Worm (Caenorhabditis elegans) whole organism, young adult: ENCODE data around the gene F33H12.7.
A peak's percentile ranks its signal among the peaks of the same experiment; 100 is the strongest.

Source experiments
- B0019.2 ChIP-seq: fragments of 200-800 bp; sonication (Bioruptor generic); conservative IDR thresholded peaks from 2 replicates; pipeline ENCODE4 v1.3.6; 2022; ENCODE audit warnings: missing genetic modification reagents, missing genetic modification characterization, missing compliant biosample characterization
- B0336.3 ChIP-seq: fragments of 200-800 bp; sonication (Bioruptor generic); IDR thresholded peaks from 2 replicates; pipeline ENCODE4 v1.3.6; 2022; ENCODE audit warnings: missing genetic modification characterization, missing compliant biosample characterization
- F10E7.11 ChIP-seq: sonication (generic microtip); optimal IDR thresholded peaks from 2 replicates; lab custom pipeline; 2017; ENCODE audit warnings: mild to moderate bottlenecking, missing genetic modification characterization, moderate library complexity, missing compliant biosample characterization
- F22D6.2 ChIP-seq: sonication (generic microtip); optimal IDR thresholded peaks from 2 replicates; lab custom pipeline; 2016; ENCODE audit warnings: mild to moderate bottlenecking, missing genetic modification characterization, missing compliant biosample characterization
- F49E8.2 ChIP-seq: sonication (generic microtip); optimal IDR thresholded peaks from 3 replicates; lab custom pipeline; 2017; ENCODE audit warnings: missing genetic modification characterization, mild to moderate bottlenecking, missing compliant biosample characterization, antibody characterized with exemption, moderate library complexity; ENCODE audit not compliant: insufficient read depth
- F57A8.1 ChIP-seq: fragments of 200-800 bp; sonication (Bioruptor generic); optimal IDR thresholded peaks from 2 replicates; lab custom pipeline; 2018; ENCODE audit warnings: mild to moderate bottlenecking, missing genetic modification characterization, moderate library complexity, missing compliant biosample characterization
- K11D2.4 ChIP-seq: fragments of 200-800 bp; sonication (Bioruptor generic); IDR thresholded peaks from 2 replicates; pipeline ENCODE4 v1.3.6; 2022; ENCODE audit warnings: missing genetic modification reagents, missing genetic modification characterization, missing compliant biosample characterization
- T26A5.8 ChIP-seq: sonication (generic microtip); optimal IDR thresholded peaks from 2 replicates; lab custom pipeline; 2016; ENCODE audit warnings: missing genetic modification characterization, missing compliant biosample characterization
- akir-1 ChIP-seq: fragments of 200-800 bp; sonication (Bioruptor generic); optimal IDR thresholded peaks from 2 replicates; lab custom pipeline; 2018; ENCODE audit warnings: mild to moderate bottlenecking, missing genetic modification characterization, moderate library complexity, missing compliant biosample characterization
- ama-1 ChIP-seq, 3 experiments: fragments of 150-350 bp in 1 of 3; sonication (generic microtip) in 2 of 3; optimal IDR thresholded peaks; 2 replicates each; lab custom pipeline; 2014 to 2018; ENCODE audit warnings: missing biosample characterization in 2 of 3, missing genetic modification characterization in 2 of 3, missing genetic modification reagents in 2 of 3
- athp-1 ChIP-seq: sonication (generic microtip); optimal IDR thresholded peaks from 2 replicates; lab custom pipeline; 2017; ENCODE audit warnings: mild to moderate bottlenecking, missing genetic modification characterization, missing compliant biosample characterization
- attf-3 ChIP-seq: fragments of 200-800 bp; sonication (Bioruptor generic); conservative IDR thresholded peaks from 2 replicates; pipeline ENCODE4 v1.3.6; 2022; ENCODE audit warnings: missing genetic modification reagents, missing genetic modification characterization, missing compliant biosample characterization
- attf-5 ChIP-seq: fragments of 200-800 bp; sonication (Bioruptor generic); optimal IDR thresholded peaks from 2 replicates; lab custom pipeline; 2018; ENCODE audit warnings: mild to moderate bottlenecking, missing genetic modification characterization, missing compliant biosample characterization
- bed-1 ChIP-seq: fragments of 200-800 bp; sonication (Bioruptor generic); IDR thresholded peaks from 2 replicates; pipeline ENCODE4 v1.3.6; 2022; ENCODE audit warnings: missing genetic modification reagents, missing genetic modification characterization, missing compliant biosample characterization
- ceh-40 ChIP-seq: fragments of 200-800 bp; sonication (Bioruptor generic); IDR thresholded peaks from 2 replicates; pipeline ENCODE4 v1.3.6; 2022; ENCODE audit warnings: missing genetic modification characterization, missing compliant biosample characterization
- ceh-58 ChIP-seq: fragments of 200-800 bp; sonication (Bioruptor generic); IDR thresholded peaks from 2 replicates; pipeline ENCODE4 v1.3.6; 2022; ENCODE audit warnings: missing genetic modification characterization, missing compliant biosample characterization
- die-1 ChIP-seq: sonication (generic microtip); optimal IDR thresholded peaks from 2 replicates; lab custom pipeline; 2016; ENCODE audit warnings: missing genotype, mild to moderate bottlenecking, missing genetic modification characterization, missing compliant biosample characterization
- efl-1 ChIP-seq: fragments of 150-350 bp; optimal IDR thresholded peaks from 2 replicates; lab custom pipeline; 2014; ENCODE audit warnings: missing biosample characterization, missing genetic modification reagents, missing genetic modification characterization
- ets-4 ChIP-seq: fragments of 200-800 bp; sonication (Bioruptor generic); optimal IDR thresholded peaks from 2 replicates; lab custom pipeline; 2018; ENCODE audit warnings: mild to moderate bottlenecking, missing genetic modification characterization, missing compliant biosample characterization
- fkh-3 ChIP-seq: sonication (generic microtip); optimal IDR thresholded peaks from 2 replicates; lab custom pipeline; 2016; ENCODE audit warnings: mild to moderate bottlenecking, missing genetic modification characterization, missing compliant biosample characterization
- gei-17 ChIP-seq: fragments of 200-800 bp; sonication (Bioruptor generic); optimal IDR thresholded peaks from 2 replicates; lab custom pipeline; 2018; ENCODE audit warnings: mild to moderate bottlenecking, missing genetic modification characterization, missing compliant biosample characterization
- hmg-1.2 ChIP-seq: fragments of 200-800 bp; sonication (Bioruptor generic); IDR thresholded peaks from 2 replicates; pipeline ENCODE4 v1.3.6; 2022; ENCODE audit warnings: missing genetic modification reagents, missing genetic modification characterization, missing compliant biosample characterization
- let-526 ChIP-seq: fragments of 200-800 bp; sonication (Bioruptor generic); IDR thresholded peaks from 2 replicates; pipeline ENCODE4 v1.3.6; 2022; ENCODE audit warnings: missing genetic modification reagents, missing genetic modification characterization, missing compliant biosample characterization
- lin-54 ChIP-seq: fragments of 200-800 bp; sonication (Bioruptor generic); optimal IDR thresholded peaks from 2 replicates; lab custom pipeline; 2018; ENCODE audit warnings: mild to moderate bottlenecking, missing genetic modification characterization, missing compliant biosample characterization
- lir-1 ChIP-seq: fragments of 200-800 bp; sonication (Bioruptor generic); conservative IDR thresholded peaks from 2 replicates; pipeline ENCODE4 v1.3.6; 2022; ENCODE audit warnings: missing genetic modification reagents, missing genetic modification characterization, missing compliant biosample characterization
- madf-10 ChIP-seq: sonication (generic microtip); optimal IDR thresholded peaks from 2 replicates; lab custom pipeline; 2016; ENCODE audit warnings: mild to moderate bottlenecking, missing genetic modification characterization, missing compliant biosample characterization
- madf-8 ChIP-seq: fragments of 200-800 bp; sonication (Bioruptor generic); conservative IDR thresholded peaks from 2 replicates; pipeline ENCODE4 v1.3.6; 2022; ENCODE audit warnings: missing genetic modification reagents, missing genetic modification characterization, missing compliant biosample characterization
- mel-28 ChIP-seq: sonication (generic microtip); optimal IDR thresholded peaks from 2 replicates; lab custom pipeline; 2016; ENCODE audit warnings: borderline replicate concordance, mild to moderate bottlenecking, missing genetic modification characterization, missing compliant biosample characterization
- mes-4 ChIP-seq: sonication (generic microtip); optimal IDR thresholded peaks from 2 replicates; lab custom pipeline; 2016; ENCODE audit warnings: missing genotype, missing genetic modification characterization, missing compliant biosample characterization
- mxl-1 ChIP-seq: sonication (generic microtip); optimal IDR thresholded peaks from 2 replicates; lab custom pipeline; 2016; ENCODE audit warnings: missing genetic modification characterization, missing compliant biosample characterization
- nfya-1 ChIP-seq: sonication (generic microtip); optimal IDR thresholded peaks from 2 replicates; lab custom pipeline; 2017; ENCODE audit warnings: antibody characterized with exemption, missing compliant biosample characterization, missing genetic modification characterization, borderline replicate concordance; ENCODE audit not compliant: insufficient read depth
- nfyb-1 ChIP-seq: fragments of 200-800 bp; sonication (Bioruptor generic); IDR thresholded peaks from 2 replicates; pipeline ENCODE4 v1.3.6; 2022; ENCODE audit warnings: missing genetic modification reagents, missing genetic modification characterization, missing compliant biosample characterization
- nhr-27 ChIP-seq: fragments of 200-800 bp; sonication (Bioruptor generic); optimal IDR thresholded peaks from 2 replicates; lab custom pipeline; 2018; ENCODE audit warnings: mild to moderate bottlenecking, missing genetic modification characterization, moderate library complexity, missing compliant biosample characterization
- pbrm-1 ChIP-seq: fragments of 200-800 bp; sonication (Bioruptor generic); IDR thresholded peaks from 2 replicates; pipeline ENCODE4 v1.3.6; 2022; ENCODE audit warnings: missing genetic modification reagents, missing genetic modification characterization, missing compliant biosample characterization
- pha-4 ChIP-seq: fragments of 150-350 bp; sonication (generic microtip); optimal IDR thresholded peaks from 2 replicates; lab custom pipeline; 2014; ENCODE audit warnings: missing biosample characterization, missing genetic modification reagents, missing genetic modification characterization
- rcor-1 ChIP-seq: fragments of 200-800 bp; sonication (Bioruptor generic); IDR thresholded peaks from 2 replicates; pipeline ENCODE4 v1.3.6; 2022; ENCODE audit warnings: missing genetic modification reagents, missing genetic modification characterization, missing compliant biosample characterization
- rec-8 ChIP-seq, 2 experiments: sonication (generic microtip); optimal IDR thresholded peaks; 2 replicates each; lab custom pipeline; 2016; ENCODE audit warnings: mild to moderate bottlenecking in 2 of 2, missing genetic modification characterization in 2 of 2, missing genetic modification reagents in 2 of 2, missing genotype in 2 of 2, missing biosample characterization in 1 of 2, missing compliant biosample characterization in 1 of 2, moderate library complexity in 1 of 2
- sdz-38 ChIP-seq: sonication (generic microtip); optimal IDR thresholded peaks from 2 replicates; lab custom pipeline; 2016; ENCODE audit warnings: missing genotype, missing genetic modification characterization, missing compliant biosample characterization
- snpc-1.1 ChIP-seq: sonication (generic microtip); optimal IDR thresholded peaks from 2 replicates; lab custom pipeline; 2017; ENCODE audit warnings: missing genetic modification characterization, mild to moderate bottlenecking, missing compliant biosample characterization, antibody characterized with exemption, moderate library complexity, missing genotype, missing genetic modification reagents; ENCODE audit not compliant: insufficient read depth
- snpc-4 ChIP-seq, 5 experiments: fragments of 150-350 bp in 1 of 5; sonication (generic microtip) in 4 of 5; optimal IDR thresholded peaks; 2 replicates each; lab custom pipeline; 2014 to 2018; ENCODE audit warnings: missing genetic modification characterization in 5 of 5, missing biosample characterization in 3 of 5, antibody characterized with exemption in 2 of 5, mild to moderate bottlenecking in 2 of 5, missing compliant biosample characterization in 2 of 5, missing genotype in 2 of 5, moderate library complexity in 2 of 5, missing genetic modification reagents in 1 of 5
- tbx-9 ChIP-seq: sonication (generic microtip); optimal IDR thresholded peaks from 2 replicates; lab custom pipeline; 2016; ENCODE audit warnings: borderline replicate concordance, missing genetic modification characterization, inconsistent platforms, missing compliant biosample characterization
- tlf-1 ChIP-seq: fragments of 200-800 bp; sonication (Bioruptor generic); optimal IDR thresholded peaks from 2 replicates; lab custom pipeline; 2018; ENCODE audit warnings: mild to moderate bottlenecking, missing genetic modification characterization, missing compliant biosample characterization
- unc-130 ChIP-seq: sonication (generic microtip); optimal IDR thresholded peaks from 2 replicates; lab custom pipeline; 2016; ENCODE audit warnings: missing genetic modification reagents, missing genetic modification characterization, missing compliant biosample characterization
- zim-3 ChIP-seq: sonication (generic microtip); optimal IDR thresholded peaks from 2 replicates; lab custom pipeline; 2017; ENCODE audit warnings: mild to moderate bottlenecking, missing genetic modification characterization, moderate library complexity, missing compliant biosample characterization
- ztf-26 ChIP-seq: sonication (generic microtip); optimal IDR thresholded peaks from 2 replicates; lab custom pipeline; 2017; ENCODE audit warnings: missing genetic modification characterization, missing compliant biosample characterization
- ztf-28 ChIP-seq: fragments of 200-800 bp; sonication (Bioruptor generic); IDR thresholded peaks from 2 replicates; pipeline ENCODE4 v1.3.6; 2022; ENCODE audit warnings: missing genetic modification reagents, missing genetic modification characterization, missing compliant biosample characterization
- ztf-6 ChIP-seq: fragments of 200-800 bp; sonication (Bioruptor generic); IDR thresholded peaks from 2 replicates; pipeline ENCODE4 v1.3.6; 2022; ENCODE audit warnings: missing genetic modification reagents, missing genetic modification characterization, missing compliant biosample characterization

F33H12.7 gene

ce11 chrII:2564899-2565298 lies 21.8 kb downstream of the F33H12.7 start, which contains the start of gene usp-39 (continued):
- TF ChIP-seq mxl-1 (no peak), pha-4 (tag; lab: Kevin White, UChicago) (peak; percentile 79), ets-4 (GFP tag; lab: Kevin White, UChicago) (no peak), ceh-58 (GFP tag; lab: Robert Waterston, UW) (no peak), bed-1 (no peak), F10E7.11 (no peak), let-526 (no peak), hmg-1.2 (GFP tag; lab: Robert Waterston, UW) (no peak; the same call in none of the 2 replicates), madf-8 (GFP tag; lab: Robert Waterston, UW) (peak; percentile 43), ceh-40 (GFP tag; lab: Robert Waterston, UW) (no peak), mel-28 (no peak), tbx-9 (tag; lab: Kevin White, UChicago) (no peak), nfyb-1 (GFP tag; lab: Robert Waterston, UW) (0 out of 2 replicates have a peak, but pooled peaks have one; percentile 36), gei-17 (GFP tag; lab: Kevin White, UChicago) (peak; percentile 39), akir-1 (no peak), rcor-1 (GFP tag; lab: Robert Waterston, UW) (peak; percentile 69), attf-5 (GFP tag; lab: Kevin White, UChicago) (no peak), zim-3 (tag; lab: Kevin White, UChicago) (no peak), F57A8.1 (GFP tag; lab: Kevin White, UChicago) (no peak), rec-8 (tag; optimal IDR thresholded peaks at IDR 0.05; lab: Kevin White, UChicago) (no peak), B0336.3 (0 out of 2 replicates have a peak, but pooled peaks have one; percentile 57), F49E8.2 (peak; percentile 11), sdz-38 (tag; lab: Kevin White, UChicago) (no peak), ztf-28 (0 out of 2 replicates have a peak, but pooled peaks have one; percentile 29), lir-1 (peak; percentile 46; the same call in 1 of the 2 replicates), ztf-26 (tag; lab: Kevin White, UChicago) (no peak), K11D2.4 (GFP tag; lab: Robert Waterston, UW) (peak; percentile 54; the same call in 1 of the 2 replicates), athp-1 (tag; lab: Kevin White, UChicago) (peak; percentile 47), ztf-6 (no peak), snpc-1.1 (tag; lab: Kevin White, UChicago) (peak; percentile 45), die-1 (tag; lab: Kevin White, UChicago) (no peak), attf-3 (GFP tag; lab: Robert Waterston, UW) (no peak), snpc-4 (GFP tag; optimal IDR thresholded peaks at IDR 0.05; lab: Kevin White, UChicago) (peak; percentile 60), snpc-4 (tag; optimal IDR thresholded peaks at IDR 0.05; lab: Kevin White, UChicago) (peak in 1 of 4 experiments; percentile 54), ama-1 (optimal IDR thresholded peaks at IDR 0.05; lab: Kevin White, UChicago) (no peak), ama-1 (GFP tag; optimal IDR thresholded peaks at IDR 0.05; lab: Kevin White, UChicago) (no peak), mes-4 (tag; lab: Kevin White, UChicago) (no peak), nhr-27 (tag; lab: Kevin White, UChicago) (no peak), nfya-1 (no peak), fkh-3 (tag; lab: Kevin White, UChicago) (no peak), unc-130 (GFP tag; lab: Kevin White, UChicago) (no peak), efl-1 (GFP tag; lab: Kevin White, UChicago) (peak; percentile 55), F22D6.2 (tag; lab: Kevin White, UChicago) (no peak), tlf-1 (GFP tag; lab: Kevin White, UChicago) (no peak), madf-10 (tag; lab: Kevin White, UChicago) (no peak), T26A5.8 (no peak), pbrm-1 (0 out of 2 replicates have a peak, but pooled peaks have one; percentile 33), lin-54 (GFP tag; lab: Kevin White, UChicago) (peak; percentile 84), B0019.2 (GFP tag; lab: Robert Waterston, UW) (no peak)
